Fruit fly (Drosophila melanogaster) whole organism, pupa: ENCODE data around the gene PIP4K.

ENCODE experiments used
- EcR ChIP-seq: fragments of 200-800 bp; sonication (Bioruptor generic); optimal IDR thresholded peaks from 3 replicates; lab custom pipeline; 2019; ENCODE audit warnings: missing biosample characterization, missing genetic modification characterization, mild to moderate bottlenecking, moderate library complexity, missing genetic modification reagents
- Snoo ChIP-seq: fragments of 200-800 bp; sonication (Bioruptor generic); optimal IDR thresholded peaks from 3 replicates; lab custom pipeline; 2017; ENCODE audit warnings: missing biosample characterization, mild to moderate bottlenecking, missing genetic modification characterization, inconsistent platforms
- fd96Ca ChIP-seq: fragments of 200-800 bp; sonication (Bioruptor generic); IDR thresholded peaks from 3 replicates; pipeline ENCODE4 v1.3.6; 2022; ENCODE audit warnings: missing biosample characterization, missing genetic modification characterization

DNA sequence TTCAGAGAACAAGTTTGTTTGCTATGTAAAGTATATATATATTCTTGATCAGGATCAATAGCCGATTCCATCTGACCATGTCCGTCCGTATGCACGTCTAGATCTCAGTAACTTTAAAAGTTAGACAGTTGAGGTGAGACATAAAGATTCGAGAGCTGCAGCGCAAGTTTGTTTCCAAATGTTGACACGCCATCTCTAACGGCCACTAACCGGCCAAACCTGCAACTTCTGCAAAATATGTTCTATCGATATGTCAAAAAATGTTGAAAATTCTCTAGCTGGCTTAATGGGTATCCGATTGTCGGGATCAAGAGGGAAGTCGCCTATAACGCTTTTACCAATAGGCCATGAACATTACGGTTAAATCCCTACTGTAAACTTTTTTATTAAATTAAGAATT lies 9.8 kb downstream of the PIP4K start:
- no peak for TF ChIP-seq Snoo (tag; lab: Kevin White, UChicago)
- TF ChIP-seq fd96Ca = no peak
- TF ChIP-seq EcR (GFP tag; lab: Kevin White, UChicago) = no peak
